Worm (Caenorhabditis elegans) whole organism, dauer: ENCODE measurements around the gene Y15E3A.3.

Experiments used
- unc-62 ChIP-seq: sonication (generic microtip); optimal IDR thresholded peaks from 2 replicates; lab custom pipeline; 2017; ENCODE audit warnings: missing biosample characterization, missing genetic modification reagents, missing genetic modification characterization

Y15E3A.3 gene

DNA sequence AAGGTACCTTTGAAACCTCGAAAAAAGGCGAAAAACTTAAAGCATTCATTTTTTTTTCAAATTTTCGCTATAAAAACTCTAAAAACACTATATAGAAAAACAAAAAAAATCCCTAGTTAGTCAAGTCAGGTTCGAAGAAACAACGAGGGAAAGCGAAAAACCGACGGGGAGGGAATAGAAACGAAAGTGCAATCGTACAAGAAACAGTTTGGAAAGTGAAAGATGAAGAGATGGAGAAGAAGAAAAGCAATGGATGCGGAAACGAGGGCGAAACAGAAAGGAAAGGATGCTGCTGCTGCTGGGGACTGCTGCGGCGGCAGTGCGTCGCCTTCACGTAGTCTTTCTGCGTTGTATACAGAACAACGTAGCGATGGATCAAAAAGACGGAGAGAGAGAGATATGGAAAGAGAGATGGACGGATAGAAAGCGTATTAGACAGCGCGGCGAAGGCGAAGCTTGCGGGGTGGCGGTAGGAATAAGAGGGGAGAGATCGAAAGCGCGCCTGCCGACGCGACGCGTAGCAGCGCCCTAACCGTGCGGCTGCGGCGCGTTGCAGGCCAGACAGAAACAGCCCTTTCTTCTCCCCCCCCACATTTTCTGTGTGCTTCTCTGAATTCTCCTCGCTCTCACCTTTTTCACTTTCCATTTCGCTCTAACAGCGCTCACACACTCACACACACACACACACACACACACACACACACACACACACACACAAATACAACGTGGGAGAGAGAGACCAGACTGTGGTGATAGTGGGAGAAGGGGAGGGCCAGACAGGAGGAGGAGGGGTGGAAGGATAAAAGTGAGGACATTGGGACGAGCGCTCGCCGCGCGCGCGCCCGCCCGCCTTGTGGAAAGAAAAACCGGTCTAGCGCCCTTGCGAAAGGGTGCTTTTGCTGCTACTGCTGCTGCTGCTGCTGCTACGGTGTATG lies 50.5 kb downstream of the Y15E3A.3 start:
- TF ChIP-seq unc-62 (GFP tag; lab: Kevin White, UChicago): no peak

DNA sequence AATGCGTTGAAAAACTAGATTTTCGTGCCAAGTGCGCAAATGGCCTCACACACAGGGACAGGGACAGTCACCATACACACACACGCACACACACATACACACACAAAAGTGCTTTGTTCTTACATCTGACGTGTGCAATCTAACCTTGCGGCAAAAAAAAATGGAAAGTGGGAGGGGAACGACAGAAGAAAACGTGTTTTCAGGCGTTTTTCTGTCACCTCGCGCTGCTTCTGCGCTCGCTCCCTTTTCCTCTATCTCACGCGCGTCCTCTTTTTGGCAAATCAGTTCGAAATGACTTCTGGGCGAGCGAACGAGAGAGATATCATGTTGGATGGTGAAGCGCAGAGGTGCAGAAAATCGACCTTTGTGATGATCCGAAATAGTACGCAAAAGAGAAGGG lies 51.5 kb downstream of the Y15E3A.3 start:
- TF ChIP-seq unc-62 (GFP tag; lab: Kevin White, UChicago): no peak

DNA sequence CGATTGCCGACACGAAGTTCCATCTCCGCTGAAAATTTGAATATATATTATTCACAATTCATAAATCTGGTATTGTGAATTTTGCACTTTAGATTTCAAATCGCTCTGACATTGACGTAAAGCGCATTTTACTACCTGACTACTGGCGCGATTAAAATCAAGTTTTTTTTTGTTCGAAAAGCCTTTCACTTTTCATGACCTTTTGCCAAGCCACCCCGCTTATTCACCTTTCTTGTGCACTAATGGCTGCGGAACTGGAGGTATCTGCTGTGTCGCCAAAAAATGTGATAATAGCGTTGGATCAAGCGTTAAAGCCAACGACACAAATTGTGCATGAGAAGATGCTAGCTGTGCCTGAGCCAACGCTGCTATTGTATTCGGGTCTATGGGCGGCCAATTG lies 52.7 kb downstream of the Y15E3A.3 start:
- TF ChIP-seq unc-62 (GFP tag; lab: Kevin White, UChicago): no peak
